Worm (Caenorhabditis elegans) whole organism, young adult: ENCODE results near the gene C29A12.6.

Experiments used
- akir-1 ChIP-seq: fragments of 200-800 bp; sonication (Bioruptor generic); optimal IDR thresholded peaks from 2 replicates; lab custom pipeline; 2018; ENCODE audit warnings: mild to moderate bottlenecking, missing genetic modification characterization, moderate library complexity, missing compliant biosample characterization
- ztf-22 ChIP-seq: fragments of 200-800 bp; sonication (Bioruptor generic); optimal IDR thresholded peaks from 2 replicates; lab custom pipeline; 2018; ENCODE audit warnings: mild to moderate bottlenecking, missing genetic modification characterization, moderate library complexity, missing compliant biosample characterization

DNA sequence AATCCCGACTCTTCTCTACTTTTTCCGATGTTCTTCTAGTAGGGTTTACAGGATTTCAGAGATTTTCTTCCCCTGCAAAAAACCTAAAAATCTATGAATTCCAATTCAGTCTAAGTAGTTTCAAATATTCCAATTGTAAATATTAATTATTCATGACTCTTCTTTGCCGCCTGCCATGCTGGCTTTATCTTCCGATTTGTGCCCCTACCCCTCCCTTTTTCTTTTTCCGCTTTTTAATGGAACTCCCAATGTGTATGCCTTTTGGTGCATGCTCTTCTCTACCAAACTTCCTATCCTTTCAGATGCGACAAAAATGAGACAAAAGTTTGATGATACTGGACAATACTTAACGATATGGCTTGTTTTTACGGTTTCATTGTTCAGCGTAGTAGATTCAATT is 22.3 kb upstream of the C29A12.6 start, which contains the start of gene nrx-1:
- TF ChIP-seq akir-1 (GFP tag; lab: Kevin White, UChicago), result no peak
- no peak for TF ChIP-seq ztf-22 (GFP tag; lab: Kevin White, UChicago)
